Worm (Caenorhabditis elegans): ENCODE measurements around the gene F07G11.1.

ce11 chrV:7258965-7259364, 48.2 kb upstream of the F07G11.1 start, which contains the start of gene C13A2.12:
- TF ChIP-seq ets-7 (tag; optimal IDR thresholded peaks at IDR 0.05) = no peak
- TF ChIP-seq tra-4 (tag; optimal IDR thresholded peaks at IDR 0.05) = no peak
- no peak for TF ChIP-seq F13C5.2 (tag; optimal IDR thresholded peaks at IDR 0.05)
- TF ChIP-seq tbx-11 (GFP tag; IDR thresholded peaks at IDR 0.05) = no peak
- TF ChIP-seq pes-1 (GFP tag; IDR thresholded peaks at IDR 0.05) = no peak
- no peak for TF ChIP-seq ceh-13 (GFP tag; optimal IDR thresholded peaks at IDR 0.05)
- TF ChIP-seq ama-1 (optimal IDR thresholded peaks at IDR 0.05) = no peak
- TF ChIP-seq ceh-36 (tag; optimal IDR thresholded peaks at IDR 0.05) = no peak
- no peak for TF ChIP-seq flt-1 (GFP tag; IDR thresholded peaks at IDR 0.05)
- no peak for TF ChIP-seq hmg-4 (GFP tag; optimal IDR thresholded peaks at IDR 0.05)
